Fruit fly (Drosophila melanogaster): Measurements from ENCODE around the gene CG3857.

Gene CG3857

dm6 chrX:1988673-1989072, 48.8 kb upstream of the CG3857 start:
- peak; percentile 22 to 32 for TF ChIP-seq bsh (GFP tag; optimal IDR thresholded peaks at IDR 0.05)
- TF ChIP-seq prd (optimal IDR thresholded peaks at IDR 0.05), result no peak
- TF ChIP-seq prd (GFP tag; IDR thresholded peaks at IDR 0.05), result peak; percentile 33; the same call in 1 of the 3 replicates
- no peak for TF ChIP-seq so (GFP tag; IDR thresholded peaks at IDR 0.05)
- TF ChIP-seq CG15696 (tag; optimal IDR thresholded peaks at IDR 0.05), result no peak
- no peak for TF ChIP-seq usp (GFP tag; optimal IDR thresholded peaks at IDR 0.05)
- TF ChIP-seq Dad (GFP tag; optimal IDR thresholded peaks at IDR 0.05), result no peak
- TF ChIP-seq fd3F (GFP tag; optimal IDR thresholded peaks at IDR 0.05), result no peak
- no peak for TF ChIP-seq Neu2 (GFP tag; optimal IDR thresholded peaks at IDR 0.05; ENCODE audit: borderline replicate concordance)
- no peak for TF ChIP-seq CG11560 (tag; IDR thresholded peaks at IDR 0.05)
- no peak for TF ChIP-seq CG4328 (GFP tag; optimal IDR thresholded peaks at IDR 0.05)
- TF ChIP-seq dimm (GFP tag; IDR thresholded peaks at IDR 0.05), result no peak
- TF ChIP-seq CTCF (GFP tag; optimal IDR thresholded peaks at IDR 0.05), result no peak
- no peak for TF ChIP-seq Sry-β (GFP tag; optimal IDR thresholded peaks at IDR 0.05)
- TF ChIP-seq sens (GFP tag), result peak; percentile 28
- no peak for TF ChIP-seq Fer3 (tag; optimal IDR thresholded peaks at IDR 0.05)
- TF ChIP-seq CG8359 (GFP tag; optimal IDR thresholded peaks at IDR 0.05; ENCODE audit: borderline replicate concordance), result no peak
- no peak for TF ChIP-seq Max (GFP tag; optimal IDR thresholded peaks at IDR 0.05)
- TF ChIP-seq p53 (GFP tag; optimal IDR thresholded peaks at IDR 0.05), result no peak
- no peak for TF ChIP-seq dmrt99B (tag; optimal IDR thresholded peaks at IDR 0.05)
- no peak for TF ChIP-seq Sox100B (GFP tag; optimal IDR thresholded peaks at IDR 0.05)
- TF ChIP-seq dysf (GFP tag; IDR thresholded peaks at IDR 0.05), result no peak
- TF ChIP-seq ATbp (GFP tag; optimal IDR thresholded peaks at IDR 0.05), result peak; percentile 36
- TF ChIP-seq tll (GFP tag; optimal IDR thresholded peaks at IDR 0.05), result no peak
- TF ChIP-seq lilli (GFP tag; optimal IDR thresholded peaks at IDR 0.05), result no peak
- TF ChIP-seq CG31388 (GFP tag; optimal IDR thresholded peaks at IDR 0.05), result no peak
- TF ChIP-seq yki (optimal IDR thresholded peaks at IDR 0.05), result no peak
- TF ChIP-seq CG12104 (GFP tag; optimal IDR thresholded peaks at IDR 0.05), result no peak
- peak; percentile 63; the same call in 1 of the 3 replicates for TF ChIP-seq ci (GFP tag; IDR thresholded peaks at IDR 0.05)
- TF ChIP-seq ash1 (GFP tag; optimal IDR thresholded peaks at IDR 0.05), result no peak
- TF ChIP-seq Drgx (GFP tag; IDR thresholded peaks at IDR 0.05), result peak; percentile 92
- no peak for TF ChIP-seq mam (GFP tag; optimal IDR thresholded peaks at IDR 0.05)
- TF ChIP-seq CG4617 (GFP tag; optimal IDR thresholded peaks at IDR 0.05; ENCODE audit: borderline replicate concordance), result no peak
- no peak for TF ChIP-seq Aef1 (GFP tag; IDR thresholded peaks at IDR 0.05)
- TF ChIP-seq CG1603 (tag; optimal IDR thresholded peaks at IDR 0.05), result peak; percentile 29
- TF ChIP-seq Dfd (GFP tag; optimal IDR thresholded peaks at IDR 0.05), result no peak
- TF ChIP-seq org-1 (GFP tag; optimal IDR thresholded peaks at IDR 0.05), result no peak

- TF ChIP-seq CG11723 (GFP tag; optimal IDR thresholded peaks at IDR 0.05), result no peak
- no peak for TF ChIP-seq bsh (GFP tag; optimal IDR thresholded peaks at IDR 0.05)
- TF ChIP-seq D19A (tag; optimal IDR thresholded peaks at IDR 0.05), result no peak
- TF ChIP-seq CG12769 (tag; optimal IDR thresholded peaks at IDR 0.05), result peak; percentile 10
- no peak for TF ChIP-seq Hmx (GFP tag; optimal IDR thresholded peaks at IDR 0.05)
- TF ChIP-seq Fer3 (tag; optimal IDR thresholded peaks at IDR 0.05), result no peak
- TF ChIP-seq nau (GFP tag; optimal IDR thresholded peaks at IDR 0.05), result peak; percentile 37
- TF ChIP-seq lov (optimal IDR thresholded peaks at IDR 0.05), result no peak
- TF ChIP-seq lov (GFP tag; IDR thresholded peaks at IDR 0.05), result no peak
- TF ChIP-seq insv (GFP tag; optimal IDR thresholded peaks at IDR 0.05), result no peak
- TF ChIP-seq Hr51 (GFP tag; optimal IDR thresholded peaks at IDR 0.05), result no peak
- no peak for TF ChIP-seq CG15696 (tag; optimal IDR thresholded peaks at IDR 0.05)
- no peak for TF ChIP-seq sens (GFP tag)
- no peak for TF ChIP-seq luna (GFP tag; optimal IDR thresholded peaks at IDR 0.05)
- no peak for TF ChIP-seq Oaz (GFP tag; IDR thresholded peaks at IDR 0.05)
- TF ChIP-seq dysf (GFP tag; IDR thresholded peaks at IDR 0.05), result no peak
- peak; percentile 66 for TF ChIP-seq crol (GFP tag; IDR thresholded peaks at IDR 0.05)
- TF ChIP-seq cato (GFP tag; optimal IDR thresholded peaks at IDR 0.05; ENCODE audit: borderline replicate concordance), result no peak
- TF ChIP-seq danr (GFP tag; IDR thresholded peaks at IDR 0.05), result no peak
- TF ChIP-seq CG11560 (tag; IDR thresholded peaks at IDR 0.05), result no peak
- no peak for TF ChIP-seq Blimp-1 (GFP tag; optimal IDR thresholded peaks at IDR 0.05)
- no peak for TF ChIP-seq HmgD (GFP tag; optimal IDR thresholded peaks at IDR 0.05)
- peak; percentile 91 for TF ChIP-seq sr (GFP tag; IDR thresholded peaks at IDR 0.05)
Observed at dm6 chrX:1985516-1985915, 45.7 kb upstream of the CG3857 start.

All from whole organism, embryonic.